Worm (Caenorhabditis elegans): ENCODE data around the gene R07E5.6.
A peak's percentile ranks its signal among the peaks of the same experiment; 100 is the strongest.

The R07E5.6 gene

DNA sequence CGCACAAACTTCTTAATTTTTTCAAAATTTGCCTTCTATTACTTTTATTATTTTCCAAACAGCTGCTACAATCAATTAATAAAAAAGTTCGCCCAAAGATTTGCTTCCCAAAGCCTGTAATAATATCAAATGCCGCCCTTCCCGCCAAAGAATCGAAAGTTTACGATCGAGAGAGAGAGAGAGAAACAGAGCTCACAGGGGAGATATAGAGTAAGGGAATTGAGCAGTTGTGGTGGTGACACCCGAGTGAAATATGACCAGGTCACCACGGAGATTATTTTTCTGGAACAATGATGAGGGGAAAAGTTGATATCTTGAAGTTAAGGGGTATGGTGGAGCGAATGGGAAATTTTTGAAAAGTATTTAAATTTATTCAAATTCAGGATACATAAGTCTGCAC, 38.7 kb upstream of the R07E5.6 start:
- TF ChIP-seq aly-2 (tag; optimal IDR thresholded peaks at IDR 0.05) (no peak), lsy-2 (tag; optimal IDR thresholded peaks at IDR 0.05) (no peak), gmeb-1 (tag; optimal IDR thresholded peaks at IDR 0.05) (no peak), ztf-1 (GFP tag; conservative IDR thresholded peaks at IDR 0.05) (no peak), sma-9 (GFP tag; optimal IDR thresholded peaks at IDR 0.05) (no peak), sma-9 (tag; optimal IDR thresholded peaks at IDR 0.05) (no peak), nhr-6 (tag; optimal IDR thresholded peaks at IDR 0.05) (no peak), sem-4 (tag; optimal IDR thresholded peaks at IDR 0.05) (no peak), ama-1 (optimal IDR thresholded peaks at IDR 0.05) (no peak), nhr-25 (tag; optimal IDR thresholded peaks at IDR 0.05) (no peak), F13H6.1 (tag; optimal IDR thresholded peaks at IDR 0.05) (no peak), nhr-21 (tag; optimal IDR thresholded peaks at IDR 0.05) (no peak), R02D3.7 (tag; optimal IDR thresholded peaks at IDR 0.05) (no peak), lin-39 (tag; optimal IDR thresholded peaks at IDR 0.05) (no peak), zag-1 (tag; optimal IDR thresholded peaks at IDR 0.05) (no peak), alr-1 (tag; optimal IDR thresholded peaks at IDR 0.05) (no peak), nhr-129 (tag; optimal IDR thresholded peaks at IDR 0.05) (no peak), unc-62 (GFP tag; optimal IDR thresholded peaks at IDR 0.05) (no peak), lin-11 (tag; optimal IDR thresholded peaks at IDR 0.05) (no peak), nhr-23 (tag; optimal IDR thresholded peaks at IDR 0.05) (no peak), elt-1 (tag; optimal IDR thresholded peaks at IDR 0.05) (no peak)

DNA sequence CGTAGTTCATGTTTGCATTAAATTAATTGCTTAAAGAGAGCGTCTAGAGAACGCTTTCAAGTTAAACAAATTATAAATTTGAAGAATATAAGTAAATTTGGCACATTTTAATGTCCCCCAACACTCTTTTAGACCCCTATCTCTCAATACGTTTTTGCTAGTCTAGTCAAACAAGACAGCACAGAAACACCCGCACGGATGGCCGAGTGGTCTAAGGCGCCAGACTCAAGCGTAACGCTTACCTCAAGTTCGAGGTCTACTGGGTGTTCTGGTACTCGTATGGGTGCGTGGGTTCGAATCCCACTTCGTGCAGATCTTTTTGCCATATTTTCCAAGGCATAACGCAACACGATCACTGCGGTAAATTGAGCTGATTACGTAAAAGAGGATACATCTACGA, 36.2 kb upstream of the R07E5.6 start:
- TF ChIP-seq lsy-2 (tag; optimal IDR thresholded peaks at IDR 0.05) (no peak), F13H6.1 (tag; optimal IDR thresholded peaks at IDR 0.05) (peak; percentile 17), alr-1 (tag; optimal IDR thresholded peaks at IDR 0.05) (no peak), nhr-77 (tag; optimal IDR thresholded peaks at IDR 0.05) (no peak), sma-3 (GFP tag; optimal IDR thresholded peaks at IDR 0.05) (peak; percentile 31), skn-1 (tag; optimal IDR thresholded peaks at IDR 0.05) (no peak), lin-13 (GFP tag; optimal IDR thresholded peaks at IDR 0.05) (no peak), fos-1 (tag; optimal IDR thresholded peaks at IDR 0.05) (peak; percentile 28), ztf-11 (tag; optimal IDR thresholded peaks at IDR 0.05) (no peak), nhr-12 (tag; optimal IDR thresholded peaks at IDR 0.05) (no peak), unc-39 (tag; optimal IDR thresholded peaks at IDR 0.05) (no peak), R02D3.7 (tag; optimal IDR thresholded peaks at IDR 0.05) (no peak), zag-1 (tag; optimal IDR thresholded peaks at IDR 0.05) (no peak)

DNA sequence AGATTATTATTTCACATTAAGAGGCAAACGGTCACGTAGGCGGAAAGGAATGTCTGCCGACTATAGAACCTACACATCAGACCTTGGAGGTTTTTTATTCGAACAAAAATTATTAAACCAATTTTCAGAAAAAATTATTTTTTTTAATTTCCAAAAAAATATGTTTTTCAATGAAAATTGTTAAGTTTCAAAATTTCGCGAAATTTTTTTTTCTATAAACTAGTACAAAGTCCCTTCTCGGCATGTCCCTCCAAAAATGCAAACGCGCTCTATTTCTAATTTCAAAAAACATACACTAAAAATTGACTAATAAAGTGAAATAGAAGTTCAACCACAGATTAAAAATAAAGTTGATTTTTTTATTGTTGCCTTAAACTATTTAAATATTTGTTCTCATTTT, 33.6 kb upstream of the R07E5.6 start, which contains the start of gene ckb-1:
Gene ckb-1 (plus strand): TSS at position 301 of the 400 bp plus-strand sequence.
- TF ChIP-seq unc-55 (GFP tag; optimal IDR thresholded peaks at IDR 0.05) = peak; percentile 42
- TF ChIP-seq ZK546.5 (tag; optimal IDR thresholded peaks at IDR 0.05) = no peak
- TF ChIP-seq lin-39 (tag; optimal IDR thresholded peaks at IDR 0.05) = no peak
- peak; percentile 29 for TF ChIP-seq fos-1 (tag; optimal IDR thresholded peaks at IDR 0.05)
- TF ChIP-seq C34F6.9 (tag; optimal IDR thresholded peaks at IDR 0.05) = peak; percentile 24
- TF ChIP-seq ztf-1 (GFP tag; conservative IDR thresholded peaks at IDR 0.05) = no peak
- peak in 1 of 2 experiments; percentile 10 for TF ChIP-seq lsy-2 (tag; optimal IDR thresholded peaks at IDR 0.05)

DNA sequence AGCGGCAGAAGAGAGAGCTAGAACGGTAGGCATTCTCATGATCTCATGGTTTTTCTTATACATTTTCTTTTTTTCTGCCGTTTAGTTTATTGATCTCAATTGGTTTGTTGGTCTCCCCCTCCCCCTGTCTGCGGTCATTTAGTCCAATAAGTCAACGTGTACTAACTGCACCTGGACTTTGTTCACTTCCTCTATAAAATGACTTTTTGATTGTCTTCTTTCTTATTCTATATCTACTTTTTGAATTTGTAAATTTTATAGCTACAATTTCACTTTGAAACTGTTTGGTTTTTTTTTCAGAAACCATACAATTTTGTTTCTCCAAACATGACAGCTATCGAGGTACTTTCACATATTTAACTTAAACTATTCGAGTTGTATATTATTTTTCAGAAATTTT, 30.9 kb upstream of the R07E5.6 start, which contains the start of gene ckb-2:
Gene ckb-2 (plus strand): TSS at position 301 of the 400 bp plus-strand sequence.
- no peak for TF ChIP-seq nhr-11 (tag; optimal IDR thresholded peaks at IDR 0.05)
- TF ChIP-seq ztf-11 (tag; optimal IDR thresholded peaks at IDR 0.05) = no peak
- TF ChIP-seq skn-1 (tag; optimal IDR thresholded peaks at IDR 0.05) = no peak
- TF ChIP-seq nhr-10 (tag; optimal IDR thresholded peaks at IDR 0.05) = no peak

DNA sequence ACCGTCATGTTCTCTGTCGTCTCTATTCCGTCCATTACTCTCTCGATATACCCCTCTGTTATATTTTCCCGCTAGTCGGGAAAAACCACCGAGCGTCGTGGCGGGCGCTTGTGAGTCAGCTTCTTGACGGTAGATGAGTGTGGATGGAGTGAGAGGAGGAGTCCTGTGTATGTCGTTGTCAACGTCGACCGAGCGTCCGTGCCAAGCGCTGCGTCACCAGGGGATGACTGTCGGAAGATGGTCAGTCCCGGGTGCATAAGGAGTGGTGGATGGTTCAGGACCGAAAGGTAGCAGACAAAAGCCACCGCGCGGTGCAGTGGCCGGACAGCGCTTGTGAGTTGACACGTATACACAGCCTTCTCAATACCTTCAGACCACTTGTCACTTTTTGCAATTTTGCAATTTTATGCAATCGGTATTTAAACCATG, 29.2 kb upstream of the R07E5.6 start:
- peak; percentile 64 for TF ChIP-seq fos-1 (tag; optimal IDR thresholded peaks at IDR 0.05)
- peak; percentile 63 for TF ChIP-seq nhr-129 (tag; optimal IDR thresholded peaks at IDR 0.05)
- peak; percentile 45 for TF ChIP-seq sma-3 (GFP tag; optimal IDR thresholded peaks at IDR 0.05)
- TF ChIP-seq C34F6.9 (tag; optimal IDR thresholded peaks at IDR 0.05) = peak; percentile 15
- peak; percentile 30 for TF ChIP-seq F13H6.1 (tag; optimal IDR thresholded peaks at IDR 0.05)
- TF ChIP-seq crh-2 (tag; optimal IDR thresholded peaks at IDR 0.05) = peak; percentile 43
- TF ChIP-seq nhr-21 (tag; optimal IDR thresholded peaks at IDR 0.05) = peak; percentile 39
- peak; percentile 14 for TF ChIP-seq unc-55 (GFP tag; optimal IDR thresholded peaks at IDR 0.05)

Measured in whole organism, L2 larva.